Worm (Caenorhabditis elegans): Measurements from ENCODE around the gene C25G6.1.

The C25G6.1 gene

ce11 chrX:1230658-1231057 lies 40.0 kb upstream of the C25G6.1 start, which contains the start of gene C46H3.2:
Gene C46H3.2 (minus strand): TSS chrX:1230758.
- no peak for TF ChIP-seq zip-8 (tag; optimal IDR thresholded peaks at IDR 0.05)
- TF ChIP-seq ceh-39 (tag; optimal IDR thresholded peaks at IDR 0.05), result no peak
- TF ChIP-seq cnd-1 (tag; optimal IDR thresholded peaks at IDR 0.05), result no peak
- TF ChIP-seq ztf-11 (tag; optimal IDR thresholded peaks at IDR 0.05), result no peak
- TF ChIP-seq mep-1 (tag; optimal IDR thresholded peaks at IDR 0.05), result no peak
- TF ChIP-seq sptf-1 (tag; optimal IDR thresholded peaks at IDR 0.05), result no peak
- no peak for TF ChIP-seq lin-13 (tag; optimal IDR thresholded peaks at IDR 0.05)
- no peak for TF ChIP-seq elt-1 (tag; optimal IDR thresholded peaks at IDR 0.05; ENCODE audit: borderline replicate concordance, insufficient read depth)
- TF ChIP-seq ham-2 (GFP tag; optimal IDR thresholded peaks at IDR 0.05), result no peak
- no peak for TF ChIP-seq M03D4.4 (tag; optimal IDR thresholded peaks at IDR 0.05)
- no peak for TF ChIP-seq ceh-43 (GFP tag; optimal IDR thresholded peaks at IDR 0.05)
- no peak for TF ChIP-seq mab-5 (tag; optimal IDR thresholded peaks at IDR 0.05)
- no peak for TF ChIP-seq hlh-1 (tag; optimal IDR thresholded peaks at IDR 0.05)
- no peak for TF ChIP-seq nhr-28 (tag; optimal IDR thresholded peaks at IDR 0.05)
- TF ChIP-seq drap-1 (GFP tag; optimal IDR thresholded peaks at IDR 0.05), result no peak
- no peak for TF ChIP-seq pha-4 (tag; optimal IDR thresholded peaks at IDR 0.05)
- no peak for TF ChIP-seq flh-1 (GFP tag; optimal IDR thresholded peaks at IDR 0.05)
- TF ChIP-seq unc-62 (GFP tag; optimal IDR thresholded peaks at IDR 0.05), result no peak
- no peak for TF ChIP-seq ceh-83 (GFP tag; optimal IDR thresholded peaks at IDR 0.05)
- no peak for TF ChIP-seq bed-3 (GFP tag; optimal IDR thresholded peaks at IDR 0.05)

ce11 chrX:1232074-1232473 lies 38.6 kb upstream of the C25G6.1 start:
- TF ChIP-seq elt-3 (tag; optimal IDR thresholded peaks at IDR 0.05) (peak; percentile 54), M03D4.4 (tag; optimal IDR thresholded peaks at IDR 0.05) (no peak)

ce11 chrX:1238803-1239202 lies 31.9 kb upstream of the C25G6.1 start, which contains the start of gene C25G6.3:
Gene C25G6.3 (minus strand): TSS chrX:1238903.
- TF ChIP-seq blmp-1 (tag; optimal IDR thresholded peaks at IDR 0.05) (no peak), unc-120 (tag; optimal IDR thresholded peaks at IDR 0.05; ENCODE audit: poor library complexity, severe bottlenecking) (no peak), sptf-1 (tag; optimal IDR thresholded peaks at IDR 0.05) (no peak)

ce11 chrX:1242763-1243162 lies 27.9 kb upstream of the C25G6.1 start:
- peak; percentile 94 for TF ChIP-seq zip-8 (tag; optimal IDR thresholded peaks at IDR 0.05)
- TF ChIP-seq sem-2 (GFP tag; optimal IDR thresholded peaks at IDR 0.05), result no peak
- TF ChIP-seq flh-1 (GFP tag; optimal IDR thresholded peaks at IDR 0.05), result no peak
- no peak for TF ChIP-seq cnd-1 (tag; optimal IDR thresholded peaks at IDR 0.05)

- TF ChIP-seq nhr-237 (tag; optimal IDR thresholded peaks at IDR 0.05), result no peak
- TF ChIP-seq zip-8 (tag; optimal IDR thresholded peaks at IDR 0.05), result no peak
- no peak for TF ChIP-seq snpc-4 (tag; optimal IDR thresholded peaks at IDR 0.05)
- TF ChIP-seq nhr-12 (tag; optimal IDR thresholded peaks at IDR 0.05), result no peak
- peak; percentile 84 for TF ChIP-seq ham-2 (GFP tag; optimal IDR thresholded peaks at IDR 0.05)
- TF ChIP-seq sptf-1 (tag; optimal IDR thresholded peaks at IDR 0.05), result no peak
- no peak for TF ChIP-seq bed-3 (GFP tag; optimal IDR thresholded peaks at IDR 0.05)
- peak; percentile 23 for TF ChIP-seq M03D4.4 (tag; optimal IDR thresholded peaks at IDR 0.05)
- no peak for TF ChIP-seq ceh-43 (GFP tag; optimal IDR thresholded peaks at IDR 0.05)
- TF ChIP-seq mls-2 (tag; optimal IDR thresholded peaks at IDR 0.05), result peak; percentile 45
- no peak for TF ChIP-seq sem-2 (GFP tag; optimal IDR thresholded peaks at IDR 0.05)
- no peak for TF ChIP-seq ces-1 (GFP tag; optimal IDR thresholded peaks at IDR 0.05)
- TF ChIP-seq mep-1 (tag; optimal IDR thresholded peaks at IDR 0.05), result peak; percentile 10
- no peak for TF ChIP-seq nhr-28 (tag; optimal IDR thresholded peaks at IDR 0.05)
- TF ChIP-seq tbx-8 (GFP tag; optimal IDR thresholded peaks at IDR 0.05), result no peak
Observed at ce11 chrX:1244235-1244634, 26.5 kb upstream of the C25G6.1 start.

ce11 chrX:1245717-1246116 lies 25.0 kb upstream of the C25G6.1 start, which contains the start of gene tsp-9:
Gene tsp-9 (plus strand): TSS chrX:1246017.
- TF ChIP-seq elt-3 (tag; optimal IDR thresholded peaks at IDR 0.05) (no peak), lin-13 (tag; optimal IDR thresholded peaks at IDR 0.05) (no peak), lsy-2 (tag; optimal IDR thresholded peaks at IDR 0.05) (no peak), bed-3 (GFP tag; optimal IDR thresholded peaks at IDR 0.05) (no peak)
